Worm (Caenorhabditis elegans) whole organism, L1 larva: ENCODE results near the gene T15B7.8.

Experiments
- C16A3.4 ChIP-seq: fragments of 150-350 bp; optimal IDR thresholded peaks from 2 replicates; lab custom pipeline; 2014; ENCODE audit warnings: missing biosample characterization, missing genetic modification characterization
- C34B4.2 ChIP-seq: sonication (generic microtip); optimal IDR thresholded peaks from 2 replicates; lab custom pipeline; 2017; ENCODE audit warnings: mild to moderate bottlenecking, missing genetic modification characterization, missing compliant biosample characterization
- Y116A8C.19 ChIP-seq: sonication (generic microtip); optimal IDR thresholded peaks from 2 replicates; lab custom pipeline; 2016; ENCODE audit warnings: missing compliant biosample characterization, missing genetic modification characterization, borderline replicate concordance
- aha-1 ChIP-seq: fragments of 150-350 bp; optimal IDR thresholded peaks from 2 replicates; lab custom pipeline; 2014; ENCODE audit warnings: missing biosample characterization, missing genetic modification characterization
- aly-2 ChIP-seq: fragments of 150-350 bp; optimal IDR thresholded peaks from 2 replicates; lab custom pipeline; 2014; ENCODE audit warnings: missing biosample characterization, missing genetic modification characterization
- ama-1 ChIP-seq: fragments of 150-350 bp; optimal IDR thresholded peaks from 2 replicates; lab custom pipeline; 2014
- blmp-1 ChIP-seq: fragments of 150-350 bp; optimal IDR thresholded peaks from 2 replicates; lab custom pipeline; 2014; ENCODE audit warnings: missing biosample characterization, missing genetic modification characterization
- ceh-90 ChIP-seq: sonication (generic microtip); optimal IDR thresholded peaks from 2 replicates; lab custom pipeline; 2016; ENCODE audit warnings: missing genetic modification characterization, missing compliant biosample characterization
- ces-1 ChIP-seq: fragments of 150-350 bp; optimal IDR thresholded peaks from 2 replicates; lab custom pipeline; 2014; ENCODE audit warnings: missing biosample characterization, missing genetic modification reagents, missing genetic modification characterization
- dsc-1 ChIP-seq: sonication (generic microtip); optimal IDR thresholded peaks from 2 replicates; lab custom pipeline; 2016; ENCODE audit warnings: mild to moderate bottlenecking, missing genetic modification characterization, missing compliant biosample characterization
- efl-1 ChIP-seq, 4 experiments: fragments of 150-350 bp; optimal IDR thresholded peaks in 3 of 4; peaks in 1 of 4; 1 replicate in 1 of 4; 2 replicates in 3 of 4; lab custom pipeline; 2014; ENCODE audit warnings: missing biosample characterization in 2 of 4, missing genetic modification characterization in 2 of 4, missing genetic modification reagents in 2 of 4
- elt-2 ChIP-seq: sonication (generic microtip); optimal IDR thresholded peaks from 2 replicates; lab custom pipeline; 2016; ENCODE audit warnings: missing genetic modification characterization, mild to moderate bottlenecking, inconsistent platforms, missing compliant biosample characterization, missing genetic modification reagents
- elt-3 ChIP-seq, 6 experiments: fragments of 150-350 bp in 1 of 6; sonication (generic microtip); optimal IDR thresholded peaks; 2 replicates each; lab custom pipeline; 2017 to 2018; ENCODE audit warnings: missing biosample characterization in 6 of 6, missing genetic modification characterization in 6 of 6, inconsistent platforms in 1 of 6
- fkh-10 ChIP-seq: sonication (generic microtip); optimal IDR thresholded peaks from 2 replicates; lab custom pipeline; 2017; ENCODE audit warnings: missing biosample characterization, missing genetic modification reagents, missing genetic modification characterization
- fkh-8 ChIP-seq: sonication (generic microtip); optimal IDR thresholded peaks from 2 replicates; lab custom pipeline; 2016; ENCODE audit warnings: mild to moderate bottlenecking, missing genetic modification characterization, missing compliant biosample characterization
- grh-1 ChIP-seq: fragments of 200-800 bp; sonication (Bioruptor generic); IDR thresholded peaks from 2 replicates; pipeline ENCODE4 v1.3.6; 2022; ENCODE audit warnings: missing genetic modification reagents, missing genetic modification characterization, missing compliant biosample characterization
- hlh-17 ChIP-seq: fragments of 200-800 bp; sonication (Bioruptor generic); optimal IDR thresholded peaks from 2 replicates; lab custom pipeline; 2018; ENCODE audit warnings: missing genetic modification characterization, mild to moderate bottlenecking, missing compliant biosample characterization, moderate library complexity, borderline replicate concordance
- hpl-2 ChIP-seq: fragments of 150-350 bp; optimal IDR thresholded peaks from 2 replicates; lab custom pipeline; 2014; ENCODE audit warnings: missing biosample characterization, missing genetic modification reagents, missing genetic modification characterization
- irx-1 ChIP-seq: sonication (generic microtip); optimal IDR thresholded peaks from 2 replicates; lab custom pipeline; 2016; ENCODE audit warnings: missing genetic modification characterization, missing compliant biosample characterization
- lsy-2 ChIP-seq, 2 experiments: fragments of 150-350 bp; optimal IDR thresholded peaks; 2 replicates each; lab custom pipeline; 2014; ENCODE audit warnings: missing biosample characterization in 2 of 2, missing genetic modification characterization in 2 of 2
- mdl-1 ChIP-seq, 2 experiments: fragments of 150-350 bp; optimal IDR thresholded peaks; 2 replicates each; lab custom pipeline; 2014 to 2017; ENCODE audit warnings: missing biosample characterization in 2 of 2, missing genetic modification characterization in 2 of 2, inconsistent platforms in 1 of 2
- mef-2 ChIP-seq: fragments of 150-350 bp; optimal IDR thresholded peaks from 2 replicates; lab custom pipeline; 2014; ENCODE audit warnings: missing biosample characterization, missing genetic modification characterization
- nhr-12 ChIP-seq: sonication (generic microtip); optimal IDR thresholded peaks from 2 replicates; lab custom pipeline; 2017; ENCODE audit warnings: missing biosample characterization, missing genetic modification characterization
- nhr-19 ChIP-seq: fragments of 200-800 bp; sonication (Bioruptor generic); conservative IDR thresholded peaks from 2 replicates; pipeline ENCODE4 v1.3.6; 2022; ENCODE audit warnings: missing genetic modification characterization, missing compliant biosample characterization
- nhr-237 ChIP-seq: fragments of 150-350 bp; optimal IDR thresholded peaks from 2 replicates; lab custom pipeline; 2014; ENCODE audit warnings: missing biosample characterization, missing genetic modification characterization
- nhr-28 ChIP-seq: fragments of 150-350 bp; optimal IDR thresholded peaks from 2 replicates; lab custom pipeline; 2014; ENCODE audit warnings: missing biosample characterization, missing genetic modification characterization
- nhr-47 ChIP-seq: sonication (generic microtip); optimal IDR thresholded peaks from 2 replicates; lab custom pipeline; 2016; ENCODE audit warnings: mild to moderate bottlenecking, missing genetic modification characterization, moderate library complexity, missing compliant biosample characterization
- nhr-76 ChIP-seq: sonication (generic microtip); optimal IDR thresholded peaks from 2 replicates; lab custom pipeline; 2017; ENCODE audit warnings: missing biosample characterization, missing genetic modification characterization
- nhr-84 ChIP-seq: sonication (generic microtip); optimal IDR thresholded peaks from 2 replicates; lab custom pipeline; 2017; ENCODE audit warnings: missing biosample characterization, missing genetic modification characterization
- pax-3 ChIP-seq: fragments of 200-800 bp; sonication (Bioruptor generic); optimal IDR thresholded peaks from 2 replicates; lab custom pipeline; 2018; ENCODE audit warnings: mild to moderate bottlenecking, missing genetic modification characterization, moderate library complexity, missing compliant biosample characterization
- rnt-1 ChIP-seq: sonication (generic microtip); optimal IDR thresholded peaks from 2 replicates; lab custom pipeline; 2016; ENCODE audit warnings: mild to moderate bottlenecking, missing genetic modification characterization, moderate library complexity, missing compliant biosample characterization
- skn-1 ChIP-seq: fragments of 150-350 bp; optimal IDR thresholded peaks from 2 replicates; lab custom pipeline; 2014; ENCODE audit warnings: missing biosample characterization, missing genetic modification characterization
- snu-23 ChIP-seq: sonication (generic microtip); optimal IDR thresholded peaks from 2 replicates; lab custom pipeline; 2016; ENCODE audit warnings: missing genetic modification characterization, missing compliant biosample characterization
- sox-4 ChIP-seq: sonication (generic microtip); optimal IDR thresholded peaks from 2 replicates; lab custom pipeline; 2016; ENCODE audit warnings: missing genetic modification characterization, missing compliant biosample characterization
- sup-37 ChIP-seq: fragments of 200-800 bp; sonication (Bioruptor generic); optimal IDR thresholded peaks from 2 replicates; lab custom pipeline; 2018; ENCODE audit warnings: mild to moderate bottlenecking, missing genetic modification characterization, missing compliant biosample characterization
- tbx-2 ChIP-seq: sonication (generic microtip); optimal IDR thresholded peaks from 2 replicates; lab custom pipeline; 2016; ENCODE audit warnings: missing genetic modification characterization, missing compliant biosample characterization
- unc-130 ChIP-seq: fragments of 150-350 bp; optimal IDR thresholded peaks from 2 replicates; lab custom pipeline; 2017; ENCODE audit warnings: missing biosample characterization, missing genetic modification characterization, inconsistent platforms
- unc-62 ChIP-seq: fragments of 150-350 bp; optimal IDR thresholded peaks from 2 replicates; lab custom pipeline; 2014; ENCODE audit warnings: missing biosample characterization, missing genetic modification reagents, missing genetic modification characterization
- unc-98 ChIP-seq: fragments of 200-800 bp; sonication (Bioruptor generic); IDR thresholded peaks from 2 replicates; pipeline ENCODE4 v1.3.6; 2022; ENCODE audit warnings: missing genetic modification characterization, missing compliant biosample characterization
- vab-15 ChIP-seq: sonication (generic microtip); optimal IDR thresholded peaks from 2 replicates; lab custom pipeline; 2017; ENCODE audit warnings: missing genotype, mild to moderate bottlenecking, missing genetic modification characterization, missing compliant biosample characterization
- xbp-1 ChIP-seq: sonication (generic microtip); optimal IDR thresholded peaks from 2 replicates; lab custom pipeline; 2016; ENCODE audit warnings: missing genetic modification characterization, missing compliant biosample characterization
- ztf-11 ChIP-seq, 2 experiments: sonication (generic microtip); optimal IDR thresholded peaks; 2 replicates each; lab custom pipeline; 2016 to 2017; ENCODE audit warnings: missing genetic modification characterization in 2 of 2, missing biosample characterization in 1 of 2, missing compliant biosample characterization in 1 of 2

Gene T15B7.8

ce11 chrV:6796894-6797293 is 24.7 kb upstream of the T15B7.8 start (continued):
- no peak for TF ChIP-seq tbx-2
- no peak for TF ChIP-seq grh-1 (GFP tag; lab: Robert Waterston, UW)
- no peak for TF ChIP-seq Y116A8C.19 (tag; lab: Kevin White, UChicago)
- no peak for TF ChIP-seq elt-2 (tag; lab: Kevin White, UChicago)
- TF ChIP-seq nhr-19 (GFP tag; lab: Robert Waterston, UW): no peak
- TF ChIP-seq dsc-1 (tag; lab: Kevin White, UChicago): peak; percentile 8
- no peak for TF ChIP-seq mef-2
- no peak for TF ChIP-seq ama-1
- no peak for TF ChIP-seq hpl-2 (GFP tag; lab: Kevin White, UChicago)
- peak; percentile 57 for TF ChIP-seq blmp-1 (tag; lab: Kevin White, UChicago)
- TF ChIP-seq unc-130 (tag; lab: Kevin White, UChicago): no peak
- no peak for TF ChIP-seq nhr-12 (tag; lab: Kevin White, UChicago)
- no peak for TF ChIP-seq unc-62
- peak; percentile 6 for TF ChIP-seq nhr-47 (tag; lab: Kevin White, UChicago)
- TF ChIP-seq hlh-17 (GFP tag; lab: Kevin White, UChicago): no peak
- TF ChIP-seq ces-1 (GFP tag; lab: Kevin White, UChicago): no peak
- no peak for TF ChIP-seq ztf-11 (tag; optimal IDR thresholded peaks at IDR 0.05; lab: Kevin White, UChicago)
- TF ChIP-seq ceh-90 (tag; lab: Kevin White, UChicago): no peak
- TF ChIP-seq mdl-1 (tag; optimal IDR thresholded peaks at IDR 0.05; lab: Kevin White, UChicago): peak in 1 of 2 experiments; percentile 18
- TF ChIP-seq nhr-76: no peak
- peak; percentile 6 for TF ChIP-seq xbp-1 (tag; lab: Kevin White, UChicago)
- no peak for TF ChIP-seq aha-1
- TF ChIP-seq C34B4.2 (tag; lab: Kevin White, UChicago): no peak
- TF ChIP-seq aly-2: no peak
- peak; percentile 3 to 13 for TF ChIP-seq lsy-2 (tag; optimal IDR thresholded peaks at IDR 0.05; lab: Kevin White, UChicago)
- no peak for TF ChIP-seq elt-3 (tag; optimal IDR thresholded peaks at IDR 0.05; lab: Kevin White, UChicago)
- no peak for TF ChIP-seq nhr-237 (tag; lab: Kevin White, UChicago)
- no peak for TF ChIP-seq vab-15 (tag; lab: Kevin White, UChicago)
- TF ChIP-seq fkh-10 (GFP tag; lab: Kevin White, UChicago): no peak
- peak; percentile 55 for TF ChIP-seq snu-23 (GFP tag; lab: Kevin White, UChicago)
- no peak for TF ChIP-seq skn-1 (tag; lab: Kevin White, UChicago)

ce11 chrV:6799564-6799963 is 22.0 kb upstream of the T15B7.8 start, which contains the start of gene dmsr-9:
TSS of gene dmsr-9 (minus strand) at chrV:6799664.
- TF ChIP-seq unc-98 (GFP tag; lab: Robert Waterston, UW) (no peak), fkh-8 (tag; lab: Kevin White, UChicago) (peak; percentile 30)

DNA sequence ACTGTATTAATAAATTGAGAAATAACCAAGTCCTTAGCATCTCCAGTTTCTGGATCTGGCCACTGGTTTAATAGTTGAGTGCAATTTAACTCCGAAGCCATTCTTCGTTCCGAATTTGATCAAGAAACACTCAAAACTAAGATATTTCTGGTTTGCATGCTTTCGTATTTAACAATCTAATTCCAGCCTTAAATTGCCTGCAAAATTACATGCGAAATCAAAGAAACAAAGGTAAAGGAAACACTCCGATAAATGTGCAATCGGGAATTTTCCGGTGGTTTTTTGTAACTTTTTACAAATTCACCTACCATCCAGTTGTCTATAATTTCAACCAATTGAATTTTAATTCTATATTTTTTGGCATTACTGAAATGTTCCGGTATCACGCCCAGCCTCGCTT is 19.8 kb upstream of the T15B7.8 start, which contains the start of gene dmsr-10:
TSS of gene dmsr-10 (minus strand) at position 101 of the 400 bp plus-strand sequence.
- TF ChIP-seq nhr-28 (no peak), sup-37 (no peak), efl-1 (optimal IDR thresholded peaks at IDR 0.05; lab: Kevin White, UChicago) (no peak), efl-1 (GFP tag; optimal IDR thresholded peaks at IDR 0.05 in 1 of 2; lab: Kevin White, UChicago) (peak in 1 of 2 experiments; percentile 71), unc-62 (no peak)

DNA sequence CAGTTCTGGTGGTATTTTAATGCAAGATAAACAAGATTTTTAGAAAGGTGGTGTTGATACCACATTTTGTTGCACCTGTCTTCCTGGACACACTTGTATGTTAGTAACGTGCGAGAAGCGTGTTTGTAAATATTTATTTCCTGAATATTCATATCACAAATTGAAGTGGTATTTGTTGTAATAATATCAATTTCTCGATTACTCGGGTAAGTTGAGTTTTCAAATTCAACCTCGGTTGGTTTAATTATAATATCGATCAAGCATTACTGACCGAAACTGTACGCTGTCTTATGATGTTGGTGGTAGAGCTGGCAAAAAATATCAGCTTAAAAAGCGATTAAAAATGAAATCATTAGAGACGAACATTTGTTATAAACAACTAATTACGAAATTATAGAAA is 17.6 kb upstream of the T15B7.8 start, which contains the start of gene dmsr-11:
TSS of gene dmsr-11 (minus strand) at position 101 of the 400 bp plus-strand sequence.
- TF ChIP-seq irx-1 (tag; lab: Kevin White, UChicago) (no peak), grh-1 (GFP tag; lab: Robert Waterston, UW) (no peak), ama-1 (no peak), snu-23 (GFP tag; lab: Kevin White, UChicago) (no peak), rnt-1 (tag; lab: Kevin White, UChicago) (no peak), pax-3 (tag; lab: Kevin White, UChicago) (no peak), lsy-2 (tag; optimal IDR thresholded peaks at IDR 0.05; lab: Kevin White, UChicago) (no peak), C16A3.4 (no peak), nhr-19 (GFP tag; lab: Robert Waterston, UW) (no peak), nhr-84 (tag; lab: Kevin White, UChicago) (no peak), ztf-11 (tag; optimal IDR thresholded peaks at IDR 0.05; lab: Kevin White, UChicago) (no peak), sox-4 (no peak), aha-1 (no peak)
